Fruit fly (Drosophila melanogaster) whole organism, prepupa: ENCODE measurements around the gene CG31635.

Source experiments
- Blimp-1 ChIP-seq: fragments of 200-800 bp; sonication (Bioruptor generic); optimal IDR thresholded peaks from 3 replicates; lab custom pipeline; 2017; ENCODE audit warnings: missing biosample characterization, missing genetic modification characterization, mild to moderate bottlenecking, moderate library complexity, missing genetic modification reagents
- CG10631 ChIP-seq: fragments of 200-800 bp; sonication (Bioruptor generic); optimal IDR thresholded peaks from 2 replicates; lab custom pipeline; 2016; ENCODE audit warnings: missing biosample characterization, missing genetic modification characterization
- CG10669 ChIP-seq: fragments of 200-800 bp; sonication (Bioruptor generic); optimal IDR thresholded peaks from 3 replicates; lab custom pipeline; 2018; ENCODE audit warnings: missing biosample characterization, mild to moderate bottlenecking, missing genetic modification characterization, moderate library complexity
- CG11294 ChIP-seq: fragments of 200-800 bp; sonication (Bioruptor generic); IDR thresholded peaks from 2 replicates; pipeline ENCODE4 v1.3.6; 2022; ENCODE audit warnings: missing biosample characterization, missing genetic modification characterization
- CG15336 ChIP-seq: fragments of 200-800 bp; sonication (Bioruptor generic); IDR thresholded peaks from 2 replicates; pipeline ENCODE4 v1.3.6; 2022; ENCODE audit warnings: missing biosample characterization, missing genetic modification characterization
- CG3032 ChIP-seq: fragments of 200-800 bp; optimal IDR thresholded peaks from 2 replicates; lab custom pipeline; 2019; ENCODE audit warnings: missing biosample characterization, mild to moderate bottlenecking, missing genetic modification characterization, moderate library complexity
- CG32006 ChIP-seq: fragments of 200-800 bp; sonication (Bioruptor generic); optimal IDR thresholded peaks from 3 replicates; lab custom pipeline; 2017; ENCODE audit warnings: missing biosample characterization, mild to moderate bottlenecking, missing genetic modification characterization
- CG34406 ChIP-seq: fragments of 200-800 bp; sonication (Bioruptor generic); optimal IDR thresholded peaks from 3 replicates; lab custom pipeline; 2016; ENCODE audit warnings: missing biosample characterization, missing genetic modification characterization
- CG3919 ChIP-seq: fragments of 200-800 bp; sonication (Bioruptor generic); optimal IDR thresholded peaks from 3 replicates; lab custom pipeline; 2016; ENCODE audit warnings: missing biosample characterization, missing genetic modification characterization
- CG4318 ChIP-seq: fragments of 200-800 bp; sonication (Bioruptor generic); optimal IDR thresholded peaks from 3 replicates; lab custom pipeline; 2017; ENCODE audit warnings: missing biosample characterization, mild to moderate bottlenecking, missing genetic modification characterization
- CG6163 ChIP-seq: fragments of 200-800 bp; sonication (Bioruptor generic); IDR thresholded peaks from 3 replicates; pipeline ENCODE4 v1.3.6; 2022; ENCODE audit warnings: missing biosample characterization, missing genetic modification characterization
- CG6276 ChIP-seq: fragments of 200-800 bp; sonication (Bioruptor generic); optimal IDR thresholded peaks from 2 replicates; lab custom pipeline; 2017; ENCODE audit warnings: missing biosample characterization, mild to moderate bottlenecking, missing genetic modification characterization
- CG6792 ChIP-seq: fragments of 200-800 bp; sonication (Bioruptor generic); optimal IDR thresholded peaks from 3 replicates; lab custom pipeline; 2016; ENCODE audit warnings: missing biosample characterization, missing genetic modification characterization
- CG6808 ChIP-seq: fragments of 200-800 bp; sonication (Bioruptor generic); optimal IDR thresholded peaks from 3 replicates; lab custom pipeline; 2017; ENCODE audit warnings: missing biosample characterization, missing genetic modification characterization, mild to moderate bottlenecking, moderate library complexity, missing genetic modification reagents
- CG6854 ChIP-seq: fragments of 200-800 bp; sonication (Bioruptor generic); optimal IDR thresholded peaks from 2 replicates; lab custom pipeline; 2017; ENCODE audit warnings: missing biosample characterization, mild to moderate bottlenecking, missing genetic modification characterization
- CG7368 ChIP-seq: fragments of 200-800 bp; sonication (Bioruptor generic); optimal IDR thresholded peaks from 3 replicates; lab custom pipeline; 2016; ENCODE audit warnings: missing biosample characterization, missing genetic modification characterization
- CG8119 ChIP-seq: fragments of 200-800 bp; sonication (Bioruptor generic); IDR thresholded peaks from 3 replicates; pipeline ENCODE4 v1.3.6; 2022; ENCODE audit warnings: missing biosample characterization, missing genetic modification characterization
- CG8632 ChIP-seq: fragments of 200-800 bp; sonication (Bioruptor generic); optimal IDR thresholded peaks from 3 replicates; lab custom pipeline; 2016; ENCODE audit warnings: missing biosample characterization, missing genetic modification characterization
- CG9139 ChIP-seq: fragments of 200-800 bp; sonication (Bioruptor generic); optimal IDR thresholded peaks from 3 replicates; lab custom pipeline; 2017; ENCODE audit warnings: missing biosample characterization, mild to moderate bottlenecking, missing genetic modification characterization
- Eip75B ChIP-seq: fragments of 200-800 bp; sonication (Bioruptor generic); optimal IDR thresholded peaks from 3 replicates; lab custom pipeline; 2016; ENCODE audit warnings: missing biosample characterization, missing genetic modification characterization
- Eip78C ChIP-seq: fragments of 200-800 bp; sonication (Bioruptor generic); peaks from one replicate; lab custom pipeline; 2016; ENCODE audit warnings: missing biosample characterization, missing genetic modification characterization
- Eip93F ChIP-seq: fragments of 200-800 bp; sonication (Bioruptor generic); optimal IDR thresholded peaks from 2 replicates; lab custom pipeline; 2016; ENCODE audit warnings: missing biosample characterization, mild to moderate bottlenecking, missing genetic modification characterization
- Ets21C ChIP-seq: fragments of 200-800 bp; sonication (Bioruptor generic); optimal IDR thresholded peaks from 3 replicates; lab custom pipeline; 2016; ENCODE audit warnings: missing biosample characterization, missing genetic modification characterization
- Ets96B ChIP-seq: fragments of 200-800 bp; optimal IDR thresholded peaks from 2 replicates; lab custom pipeline; 2019; ENCODE audit warnings: missing biosample characterization, mild to moderate bottlenecking, missing genetic modification characterization, moderate library complexity
- Gug ChIP-seq: fragments of 200-800 bp; sonication (Bioruptor generic); IDR thresholded peaks from 2 replicates; pipeline ENCODE4 v1.3.6; 2022; ENCODE audit warnings: missing biosample characterization, missing genetic modification characterization
- Hr38 ChIP-seq: sonication (Bioruptor generic); optimal IDR thresholded peaks from 2 replicates; lab custom pipeline; 2016; ENCODE audit warnings: missing biosample characterization, missing genetic modification characterization
- Hr39 ChIP-seq: fragments of 200-800 bp; sonication (Bioruptor generic); optimal IDR thresholded peaks from 2 replicates; lab custom pipeline; 2016; ENCODE audit warnings: missing biosample characterization, missing genetic modification characterization
- Hr4 ChIP-seq: fragments of 200-800 bp; sonication (Bioruptor generic); optimal IDR thresholded peaks from 3 replicates; lab custom pipeline; 2016; ENCODE audit warnings: missing biosample characterization, missing genetic modification characterization
- Lpt ChIP-seq: fragments of 200-800 bp; sonication (Bioruptor generic); optimal IDR thresholded peaks from 3 replicates; lab custom pipeline; 2016; ENCODE audit warnings: missing biosample characterization, missing genetic modification characterization
- OdsH ChIP-seq: fragments of 200-800 bp; sonication (Bioruptor generic); optimal IDR thresholded peaks from 3 replicates; lab custom pipeline; 2016; ENCODE audit warnings: missing biosample characterization, missing genetic modification characterization
- Smox ChIP-seq: fragments of 200-800 bp; sonication (Bioruptor generic); optimal IDR thresholded peaks from 3 replicates; lab custom pipeline; 2016; ENCODE audit warnings: missing biosample characterization, missing genetic modification characterization
- Sox102F ChIP-seq: fragments of 200-800 bp; sonication (Bioruptor generic); optimal IDR thresholded peaks from 2 replicates; lab custom pipeline; 2016; ENCODE audit warnings: missing biosample characterization, mild to moderate bottlenecking, missing genetic modification characterization
- Sox14 ChIP-seq: fragments of 200-800 bp; sonication (Bioruptor generic); optimal IDR thresholded peaks from 3 replicates; lab custom pipeline; 2016; ENCODE audit warnings: missing biosample characterization, missing genetic modification characterization
- achi ChIP-seq: fragments of 200-800 bp; sonication (Bioruptor generic); optimal IDR thresholded peaks from 3 replicates; lab custom pipeline; 2016; ENCODE audit warnings: missing biosample characterization, missing genetic modification characterization
- acj6 ChIP-seq: fragments of 200-800 bp; sonication (Bioruptor generic); optimal IDR thresholded peaks from 3 replicates; lab custom pipeline; 2016; ENCODE audit warnings: missing biosample characterization, missing genetic modification characterization
- cyc ChIP-seq: fragments of 200-800 bp; sonication (Bioruptor generic); optimal IDR thresholded peaks from 3 replicates; lab custom pipeline; 2016; ENCODE audit warnings: missing biosample characterization, missing genetic modification characterization
- dac ChIP-seq: fragments of 200-800 bp; sonication (Bioruptor generic); optimal IDR thresholded peaks from 2 replicates; lab custom pipeline; 2017; ENCODE audit warnings: missing biosample characterization, mild to moderate bottlenecking, missing genetic modification characterization
- dsx ChIP-seq: fragments of 200-800 bp; optimal IDR thresholded peaks from 3 replicates; lab custom pipeline; 2019; ENCODE audit warnings: missing biosample characterization, mild to moderate bottlenecking, missing genetic modification characterization, moderate library complexity; ENCODE audit not compliant: poor library complexity, severe bottlenecking
- eg ChIP-seq: fragments of 200-800 bp; sonication (Bioruptor generic); IDR thresholded peaks from 3 replicates; pipeline ENCODE4 v1.3.6; 2022; ENCODE audit warnings: missing biosample characterization, missing genetic modification characterization
- esn ChIP-seq: fragments of 200-800 bp; sonication (Bioruptor generic); optimal IDR thresholded peaks from 2 replicates; lab custom pipeline; 2016; ENCODE audit warnings: missing biosample characterization, mild to moderate bottlenecking, missing genetic modification characterization, moderate library complexity
- fkh ChIP-seq: fragments of 200-800 bp; sonication (Bioruptor generic); optimal IDR thresholded peaks from 3 replicates; lab custom pipeline; 2017; ENCODE audit warnings: missing biosample characterization, mild to moderate bottlenecking, missing genetic modification characterization, moderate library complexity
- pdm3 ChIP-seq: fragments of 200-800 bp; sonication (Bioruptor generic); optimal IDR thresholded peaks from 3 replicates; lab custom pipeline; 2016; ENCODE audit warnings: missing biosample characterization, missing genetic modification characterization
- salr ChIP-seq, 2 experiments: fragments of 200-800 bp; sonication (Bioruptor generic); optimal IDR thresholded peaks; 3 replicates each; lab custom pipeline; 2016 to 2018; ENCODE audit warnings: missing biosample characterization in 2 of 2, missing genetic modification characterization in 2 of 2, mild to moderate bottlenecking in 1 of 2
- spab ChIP-seq: fragments of 200-800 bp; sonication (Bioruptor generic); optimal IDR thresholded peaks from 2 replicates; lab custom pipeline; 2017; ENCODE audit warnings: missing biosample characterization, mild to moderate bottlenecking, missing genetic modification characterization, missing genetic modification reagents
- ss ChIP-seq, 2 experiments: fragments of 200-800 bp; sonication (Bioruptor generic); optimal IDR thresholded peaks; 2 replicates in 1 of 2; 3 replicates in 1 of 2; lab custom pipeline; 2017 to 2018; ENCODE audit warnings: mild to moderate bottlenecking in 2 of 2, missing biosample characterization in 2 of 2, missing genetic modification characterization in 2 of 2, moderate library complexity in 1 of 2
- svp ChIP-seq: fragments of 200-800 bp; sonication (Bioruptor generic); peaks from one replicate; lab custom pipeline; 2016; ENCODE audit warnings: missing biosample characterization, missing genetic modification characterization
- topi ChIP-seq: fragments of 200-800 bp; sonication (Bioruptor generic); optimal IDR thresholded peaks from 3 replicates; lab custom pipeline; 2016; ENCODE audit warnings: missing biosample characterization, missing genetic modification characterization

The CG31635 gene

DNA sequence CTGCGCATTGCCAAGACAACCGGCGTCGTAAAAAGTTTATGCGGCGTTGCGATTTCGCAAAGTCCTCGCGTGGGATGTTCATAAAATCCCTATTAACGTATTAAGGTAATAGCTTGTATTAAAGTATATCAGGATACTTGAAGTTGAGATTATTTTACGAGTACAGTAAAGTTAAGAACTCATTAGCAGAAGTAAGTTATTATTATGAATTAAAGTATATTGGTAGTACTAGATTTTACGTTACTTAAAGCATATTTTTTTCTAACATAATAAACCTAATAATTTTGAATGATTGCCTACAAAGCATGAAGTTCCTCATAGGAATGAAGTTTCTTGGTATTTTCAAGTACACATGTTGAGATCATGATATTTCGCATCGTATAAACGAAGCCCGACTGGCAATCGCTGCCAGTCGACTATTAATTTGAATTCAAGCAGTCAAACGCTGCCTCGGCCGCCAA lies 44.9 kb upstream of the CG31635 start (continued):
- peak; percentile 74 to 75 for TF ChIP-seq ss (GFP tag; optimal IDR thresholded peaks at IDR 0.05; lab: Kevin White, UChicago)
- TF ChIP-seq Ets96B (tag; lab: Kevin White, UChicago): peak; percentile 69
- no peak for TF ChIP-seq CG11294
- TF ChIP-seq Eip93F (GFP tag; lab: Kevin White, UChicago): no peak
- peak; percentile 33 for TF ChIP-seq Smox
- peak; percentile 18 for TF ChIP-seq cyc
- TF ChIP-seq CG8632 (GFP tag; lab: Kevin White, UChicago): peak; percentile 50
- TF ChIP-seq OdsH (GFP tag; lab: Kevin White, UChicago): peak; percentile 60
- TF ChIP-seq CG15336: peak; percentile 80
- TF ChIP-seq CG8119 (GFP tag; lab: Robert Waterston, UW): peak; percentile 74
- peak; percentile 33 for TF ChIP-seq CG6792 (GFP tag; lab: Kevin White, UChicago)
- peak; percentile 81 for TF ChIP-seq CG6808 (GFP tag; lab: Kevin White, UChicago)
- TF ChIP-seq dsx (GFP tag; lab: Kevin White, UChicago): peak; percentile 72
- TF ChIP-seq CG4318 (GFP tag; lab: Kevin White, UChicago): peak; percentile 65
- no peak for TF ChIP-seq Blimp-1 (GFP tag; lab: Kevin White, UChicago)
- TF ChIP-seq svp (GFP tag; lab: Kevin White, UChicago): peak; percentile 81
- TF ChIP-seq Sox102F (GFP tag; lab: Kevin White, UChicago): peak; percentile 36
- peak; percentile 42; the same call in 1 of the 3 replicates for TF ChIP-seq eg (GFP tag; lab: Robert Waterston, UW)
- peak; percentile 56 for TF ChIP-seq dac (GFP tag; lab: Kevin White, UChicago)
- peak; percentile 8; the same call in 1 of the 2 replicates for TF ChIP-seq Gug (GFP tag; lab: Robert Waterston, UW)
- TF ChIP-seq CG7368 (GFP tag; lab: Kevin White, UChicago): no peak

DNA sequence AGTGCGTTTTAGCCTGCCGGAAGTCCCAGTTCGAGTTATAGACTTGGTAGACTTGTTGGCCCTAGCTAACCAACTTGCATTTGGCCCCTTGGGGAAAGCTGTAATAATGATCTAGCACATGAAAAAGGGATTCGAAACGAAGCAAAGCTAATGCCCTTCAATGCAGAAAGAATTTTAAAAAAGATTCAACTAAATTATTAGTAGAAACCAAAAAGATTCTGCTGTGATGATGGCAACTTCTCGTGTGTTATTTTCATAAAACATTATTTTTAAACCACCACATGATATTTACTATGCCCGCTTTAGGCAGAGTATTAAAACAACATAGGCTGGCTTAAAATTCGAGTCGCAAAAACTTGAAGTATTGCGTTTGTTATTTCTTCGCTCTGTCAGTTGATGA lies 43.1 kb upstream of the CG31635 start:
- TF ChIP-seq CG8632 (GFP tag; lab: Kevin White, UChicago) (no peak), CG11294 (no peak), CG32006 (GFP tag; lab: Kevin White, UChicago) (peak; percentile 42), Hr38 (GFP tag; lab: Kevin White, UChicago) (no peak), CG15336 (peak; percentile 39; the same call in 1 of the 2 replicates), Sox14 (GFP tag; lab: Kevin White, UChicago) (no peak), Hr39 (GFP tag; lab: Kevin White, UChicago) (peak; percentile 15), achi (GFP tag; lab: Kevin White, UChicago) (no peak), CG10669 (peak; percentile 14), ss (GFP tag; optimal IDR thresholded peaks at IDR 0.05; lab: Kevin White, UChicago) (no peak), CG8119 (GFP tag; lab: Robert Waterston, UW) (peak; percentile 48; the same call in 1 of the 3 replicates), CG34406 (GFP tag; lab: Kevin White, UChicago) (no peak), Eip93F (GFP tag; lab: Kevin White, UChicago) (no peak), CG3032 (tag; lab: Kevin White, UChicago) (no peak), CG6792 (GFP tag; lab: Kevin White, UChicago) (no peak), CG4318 (GFP tag; lab: Kevin White, UChicago) (no peak), esn (GFP tag; lab: Kevin White, UChicago) (no peak), CG3919 (GFP tag; lab: Kevin White, UChicago) (peak; percentile 14), CG9139 (GFP tag; lab: Kevin White, UChicago) (no peak), eg (GFP tag; lab: Robert Waterston, UW) (no peak), OdsH (GFP tag; lab: Kevin White, UChicago) (peak; percentile 22), Eip78C (peak; percentile 31), pdm3 (GFP tag; lab: Kevin White, UChicago) (peak; percentile 27), acj6 (GFP tag; lab: Kevin White, UChicago) (peak; percentile 20), Eip75B (peak; percentile 9), topi (GFP tag; lab: Kevin White, UChicago) (no peak), CG6276 (GFP tag; lab: Kevin White, UChicago) (no peak), salr (GFP tag; optimal IDR thresholded peaks at IDR 0.05; lab: Kevin White, UChicago) (no peak), CG10631 (peak; percentile 36), dac (GFP tag; lab: Kevin White, UChicago) (no peak), cyc (no peak), Hr4 (peak; percentile 45), Ets21C (GFP tag; lab: Kevin White, UChicago) (no peak), Smox (peak; percentile 1), spab (GFP tag; lab: Kevin White, UChicago) (no peak), fkh (GFP tag; lab: Kevin White, UChicago) (no peak), CG6808 (GFP tag; lab: Kevin White, UChicago) (no peak), CG6163 (GFP tag; lab: Robert Waterston, UW) (peak; percentile 52; the same call in 2 of the 3 replicates), CG6854 (GFP tag; lab: Kevin White, UChicago) (no peak), Ets96B (tag; lab: Kevin White, UChicago) (peak; percentile 8), Lpt (GFP tag; lab: Kevin White, UChicago) (no peak)
- TF ChIP-seq, all 60 proteins: peak for 16
